Worm (Caenorhabditis elegans): ENCODE results near the gene T08B6.9.

ce11 chrIV:4885435-4885834, 5.2 kb upstream of the T08B6.9 start:
- TF ChIP-seq dao-5 (tag; optimal IDR thresholded peaks at IDR 0.05) = no peak
- TF ChIP-seq him-1 (tag; optimal IDR thresholded peaks at IDR 0.05) = no peak

Measured in whole organism, L4/young adult.